Worm (Caenorhabditis elegans): ENCODE data around the gene M88.3.
A peak's percentile ranks its signal among the peaks of the same experiment; 100 is the strongest.

M88.3 gene

DNA sequence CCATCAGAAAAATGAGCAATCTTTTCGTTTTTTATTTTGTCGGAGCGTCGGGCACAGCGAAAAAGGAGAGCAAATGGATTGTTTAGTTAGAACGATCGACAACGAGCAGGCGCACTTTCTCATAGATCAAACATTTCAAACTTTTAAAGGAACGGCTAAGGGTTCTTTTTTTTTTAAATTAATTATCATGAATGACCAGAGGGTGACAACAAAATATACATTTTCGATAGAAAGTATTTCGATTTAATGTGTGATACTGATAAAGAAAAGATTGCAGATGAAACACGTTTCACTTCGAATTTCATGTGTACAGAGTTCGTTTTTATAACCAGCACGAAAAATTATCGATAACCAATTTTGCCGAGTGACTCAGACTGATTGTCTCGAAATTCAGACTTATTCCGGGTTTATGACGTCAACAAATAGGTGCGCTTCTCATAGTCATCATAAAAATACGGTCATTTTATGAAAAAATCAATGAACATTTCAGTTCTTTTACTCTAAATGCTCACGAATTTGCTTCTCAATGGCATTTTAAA lies 38.2 kb downstream of the M88.3 start:
- TF ChIP-seq php-3 (GFP tag; IDR thresholded peaks at IDR 0.05) (peak; percentile 62; the same call in 1 of the 2 replicates), mdl-1 (tag; optimal IDR thresholded peaks at IDR 0.05) (no peak), aha-1 (tag) (peak; percentile 93), pha-4 (GFP tag; IDR thresholded peaks at IDR 0.05) (0 out of 2 replicates have a peak, but pooled peaks have one; percentile 6), pha-4 (tag; optimal IDR thresholded peaks at IDR 0.05) (no peak), duxl-1 (tag; optimal IDR thresholded peaks at IDR 0.05; ENCODE audit: poor library complexity) (no peak), hlh-11 (tag; optimal IDR thresholded peaks at IDR 0.05) (peak; percentile 75), nhr-48 (tag; optimal IDR thresholded peaks at IDR 0.05) (peak; percentile 39), ama-1 (optimal IDR thresholded peaks at IDR 0.05) (no peak), D1046.2 (GFP tag; IDR thresholded peaks at IDR 0.05) (no peak), F49E8.2 (tag; optimal IDR thresholded peaks at IDR 0.05; ENCODE audit: borderline replicate concordance) (no peak), unc-39 (tag; optimal IDR thresholded peaks at IDR 0.05) (no peak), hlh-30 (tag; optimal IDR thresholded peaks at IDR 0.05; ENCODE audit: insufficient read depth) (no peak), madf-9 (GFP tag; conservative IDR thresholded peaks at IDR 0.05) (no peak), hif-1 (tag; optimal IDR thresholded peaks at IDR 0.05) (peak in 1 of 2 experiments; percentile 26), mdt-29 (GFP tag; IDR thresholded peaks at IDR 0.05) (no peak), pqm-1 (tag; optimal IDR thresholded peaks at IDR 0.05) (peak; percentile 75), nhr-28 (tag; optimal IDR thresholded peaks at IDR 0.05) (peak; percentile 73), dmd-6 (GFP tag; IDR thresholded peaks at IDR 0.05) (peak; percentile 75), snpc-1.2 (GFP tag; IDR thresholded peaks at IDR 0.05) (no peak), mxl-3 (GFP tag; optimal IDR thresholded peaks at IDR 0.05) (peak; percentile 5), lin-1 (GFP tag; IDR thresholded peaks at IDR 0.05) (peak; percentile 9; the same call in 1 of the 2 replicates), daf-16 (GFP tag; optimal IDR thresholded peaks at IDR 0.05) (no peak), daf-16 (tag; optimal IDR thresholded peaks at IDR 0.05) (peak; percentile 75), F26F4.8 (GFP tag; conservative IDR thresholded peaks at IDR 0.05) (no peak), lsy-2 (tag; optimal IDR thresholded peaks at IDR 0.05) (peak in 1 of 2 experiments; percentile 29), dmd-9 (GFP tag; IDR thresholded peaks at IDR 0.05) (no peak), fos-1 (tag; optimal IDR thresholded peaks at IDR 0.05) (no peak), lin-38 (GFP tag; IDR thresholded peaks at IDR 0.05) (no peak), dve-1 (tag; optimal IDR thresholded peaks at IDR 0.05; ENCODE audit: insufficient read depth) (peak; percentile 32)

DNA sequence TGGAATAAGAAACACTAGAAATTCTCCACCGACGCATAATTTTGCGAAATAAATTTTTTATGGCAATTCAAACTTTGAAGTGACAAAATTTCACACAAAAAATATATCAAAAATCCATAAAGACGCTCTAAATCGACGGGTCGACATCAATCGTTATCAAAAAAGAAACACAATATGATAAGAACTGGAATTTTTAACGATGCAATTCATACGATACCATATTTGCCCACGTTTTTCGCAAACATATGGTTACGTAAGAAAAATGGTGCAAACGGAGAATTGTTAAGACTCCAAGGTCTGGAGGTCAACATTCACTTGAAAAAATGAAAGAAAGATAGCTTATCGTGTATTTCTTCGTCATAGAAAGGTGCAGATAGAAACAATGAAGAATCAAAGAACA lies 38.7 kb downstream of the M88.3 start:
- TF ChIP-seq hlh-11 (tag; optimal IDR thresholded peaks at IDR 0.05) = peak; percentile 27
- 0 out of 2 replicates have a peak, but pooled peaks have one; percentile 18 for TF ChIP-seq tra-1 (GFP tag; IDR thresholded peaks at IDR 0.05)
- TF ChIP-seq T20F7.1 (GFP tag; optimal IDR thresholded peaks at IDR 0.05) = peak; percentile 13
- peak; percentile 90 for TF ChIP-seq php-3 (GFP tag; IDR thresholded peaks at IDR 0.05)
- TF ChIP-seq pqm-1 (tag; optimal IDR thresholded peaks at IDR 0.05) = peak; percentile 96
- no peak for TF ChIP-seq ces-1 (GFP tag; optimal IDR thresholded peaks at IDR 0.05)
- TF ChIP-seq Y75B8A.6 (GFP tag; IDR thresholded peaks at IDR 0.05) = no peak
- peak; percentile 41 for TF ChIP-seq dve-1 (tag; optimal IDR thresholded peaks at IDR 0.05; ENCODE audit: insufficient read depth)
- TF ChIP-seq ceh-82 (tag; optimal IDR thresholded peaks at IDR 0.05) = no peak
- peak; percentile 72 for TF ChIP-seq dmd-6 (GFP tag; IDR thresholded peaks at IDR 0.05)
- TF ChIP-seq daf-16 (GFP tag; optimal IDR thresholded peaks at IDR 0.05) = no peak
- TF ChIP-seq daf-16 (tag; optimal IDR thresholded peaks at IDR 0.05) = peak; percentile 49
- TF ChIP-seq aha-1 (tag) = peak; percentile 82
- no peak for TF ChIP-seq fos-1 (tag; optimal IDR thresholded peaks at IDR 0.05)
- peak; percentile 80 for TF ChIP-seq nhr-28 (tag; optimal IDR thresholded peaks at IDR 0.05)

ce11 chrIII:4505726-4506125 lies 39.1 kb downstream of the M88.3 start:
- TF ChIP-seq ZK337.2 (GFP tag; IDR thresholded peaks at IDR 0.05) (no peak), zfp-2 (tag; optimal IDR thresholded peaks at IDR 0.05) (no peak), T26A8.4 (GFP tag; IDR thresholded peaks at IDR 0.05) (0 out of 2 replicates have a peak, but pooled peaks have one; percentile 31), fkh-10 (GFP tag; optimal IDR thresholded peaks at IDR 0.05) (peak; percentile 66), lsy-2 (tag; optimal IDR thresholded peaks at IDR 0.05) (peak in 1 of 2 experiments; percentile 53), mes-2 (tag; optimal IDR thresholded peaks at IDR 0.05; ENCODE audit: poor library complexity, severe bottlenecking) (no peak), hmg-1.1 (GFP tag; IDR thresholded peaks at IDR 0.05) (peak; percentile 39; the same call in 1 of the 2 replicates), egl-43 (GFP tag; IDR thresholded peaks at IDR 0.05) (peak; percentile 66), nhr-48 (tag; optimal IDR thresholded peaks at IDR 0.05) (no peak), vab-7 (GFP tag; IDR thresholded peaks at IDR 0.05) (peak; percentile 39; the same call in 1 of the 2 replicates), saeg-2 (GFP tag; IDR thresholded peaks at IDR 0.05) (no peak), ctbp-1 (GFP tag; IDR thresholded peaks at IDR 0.05) (peak; percentile 48), ZK546.5 (tag; optimal IDR thresholded peaks at IDR 0.05) (no peak), tra-1 (GFP tag; IDR thresholded peaks at IDR 0.05) (no peak), D1046.2 (GFP tag; IDR thresholded peaks at IDR 0.05) (no peak), rbr-2 (tag; optimal IDR thresholded peaks at IDR 0.05) (no peak), Y75B8A.6 (GFP tag; IDR thresholded peaks at IDR 0.05) (no peak)
